Fruit fly (Drosophila melanogaster) whole organism: ENCODE results near the gene CG17221.

Experiments used
- CG8478 ChIP-seq: fragments of >200 bp; optimal IDR thresholded peaks from 2 replicates; lab custom pipeline; 2018; ENCODE audit warnings: inconsistent platforms
- Dll ChIP-seq: fragments of >200 bp; optimal IDR thresholded peaks from 2 replicates; lab custom pipeline; 2017
- EcR ChIP-seq, 2 experiments: fragments of >200 bp; optimal IDR thresholded peaks; 2 replicates each; lab custom pipeline; 2017; ENCODE audit warnings: missing biosample characterization in 2 of 2, missing genetic modification characterization in 2 of 2, missing genetic modification reagents in 2 of 2
- pan ChIP-seq: fragments of >200 bp; optimal IDR thresholded peaks from 2 replicates; lab custom pipeline; 2017
- psq ChIP-seq: fragments of >200 bp; optimal IDR thresholded peaks from 2 replicates; lab custom pipeline; 2017
- usp ChIP-seq: fragments of >200 bp; optimal IDR thresholded peaks from 2 replicates; lab custom pipeline; 2017; ENCODE audit warnings: missing biosample characterization, missing genetic modification characterization, mixed read lengths

dm6 chr2L:3039774-3040173, at the start of gene CG17221, which contains the start of gene cnir:
- TF ChIP-seq psq, result no peak
- no peak for TF ChIP-seq Dll (lab: Kevin White, UChicago)
- no peak for TF ChIP-seq EcR (GFP tag; optimal IDR thresholded peaks at IDR 0.05; lab: Kevin White, UChicago)
- no peak for TF ChIP-seq usp (GFP tag; lab: Kevin White, UChicago)
- TF ChIP-seq CG8478 (lab: Kevin White, UChicago), result no peak
- TF ChIP-seq pan (lab: Kevin White, UChicago), result no peak
